Fruit fly (Drosophila melanogaster) whole organism, wandering third instar larva: ENCODE data around the gene CG33710.
A peak's percentile ranks its signal among the peaks of the same experiment; 100 is the strongest.

ENCODE experiments used
- Abd-B ChIP-seq: fragments of >200 bp; optimal IDR thresholded peaks from 2 replicates; lab custom pipeline; 2017; ENCODE audit warnings: missing biosample characterization, missing genetic modification characterization
- CG32264 ChIP-seq: fragments of 200-800 bp; sonication (Bioruptor generic); optimal IDR thresholded peaks from 2 replicates; lab custom pipeline; 2016; ENCODE audit warnings: missing biosample characterization, missing genetic modification characterization
- CrebA ChIP-seq: fragments of 200-800 bp; sonication (Bioruptor generic); optimal IDR thresholded peaks from 2 replicates; lab custom pipeline; 2016; ENCODE audit warnings: missing biosample characterization, mild to moderate bottlenecking, missing genetic modification characterization, borderline replicate concordance
- Dfd ChIP-seq: fragments of >200 bp; optimal IDR thresholded peaks from 2 replicates; lab custom pipeline; 2017; ENCODE audit warnings: missing biosample characterization, missing genetic modification characterization
- Dif ChIP-seq: fragments of 200-275, 200-300 bp; sonication (Bioruptor generic); optimal IDR thresholded peaks from 2 replicates; lab custom pipeline; 2018; ENCODE audit warnings: missing biosample characterization, missing genetic modification characterization; ENCODE audit not compliant: partially characterized antibody
- GATAd ChIP-seq: sonication (Bioruptor generic); optimal IDR thresholded peaks from 2 replicates; lab custom pipeline; 2016; ENCODE audit warnings: missing biosample characterization, missing genetic modification characterization
- HLH106 ChIP-seq: fragments of 200-800 bp; optimal IDR thresholded peaks from 3 replicates; lab custom pipeline; 2019; ENCODE audit warnings: missing biosample characterization, mild to moderate bottlenecking, missing genetic modification characterization, moderate library complexity
- Hr78 ChIP-seq: fragments of >200 bp; optimal IDR thresholded peaks from 2 replicates; lab custom pipeline; 2017; ENCODE audit warnings: missing biosample characterization, missing genetic modification characterization
- Hr83 ChIP-seq: fragments of 200-300 bp; sonication (Bioruptor generic); optimal IDR thresholded peaks from 2 replicates; lab custom pipeline; 2016; ENCODE audit warnings: missing biosample characterization, mild to moderate bottlenecking, missing genetic modification characterization, moderate library complexity; ENCODE audit not compliant: poor library complexity, severe bottlenecking
- Jra ChIP-seq: sonication (Bioruptor generic); optimal IDR thresholded peaks from 2 replicates; lab custom pipeline; 2016; ENCODE audit warnings: missing biosample characterization, missing genetic modification characterization
- Myc ChIP-seq: fragments of >200 bp; optimal IDR thresholded peaks from 2 replicates; lab custom pipeline; 2017
- N ChIP-seq: fragments of >200 bp; optimal IDR thresholded peaks from 2 replicates; lab custom pipeline; 2018; ENCODE audit warnings: missing biosample characterization, missing external identifiers, missing genetic modification characterization
- OdsH ChIP-seq: fragments of 200-800 bp; sonication (Bioruptor generic); optimal IDR thresholded peaks from 2 replicates; lab custom pipeline; 2016; ENCODE audit warnings: missing biosample characterization, mild to moderate bottlenecking, missing genetic modification characterization
- Rel ChIP-seq, 2 experiments: fragments of 200-800 bp; sonication (Bioruptor generic) in 1 of 2; optimal IDR thresholded peaks; 2 replicates in 1 of 2; 3 replicates in 1 of 2; lab custom pipeline; 2016 to 2019; ENCODE audit warnings: mild to moderate bottlenecking in 2 of 2, missing biosample characterization in 2 of 2, missing genetic modification characterization in 2 of 2, moderate library complexity in 1 of 2
- Sp1 ChIP-seq: fragments of 200-800 bp; sonication (Bioruptor generic); optimal IDR thresholded peaks from 3 replicates; lab custom pipeline; 2019; ENCODE audit warnings: missing biosample characterization, mild to moderate bottlenecking, missing genetic modification characterization, moderate library complexity
- Vsx2 ChIP-seq: fragments of 200-300, 225-300 bp; sonication (Bioruptor generic); optimal IDR thresholded peaks from 2 replicates; lab custom pipeline; 2018; ENCODE audit warnings: missing biosample characterization, missing genetic modification characterization; ENCODE audit not compliant: partially characterized antibody
- br ChIP-seq: fragments of 200-800 bp; sonication (Bioruptor generic); optimal IDR thresholded peaks from 2 replicates; lab custom pipeline; 2016; ENCODE audit warnings: missing biosample characterization, missing genetic modification characterization
- brk ChIP-seq: fragments of 200-800 bp; sonication (Bioruptor generic); optimal IDR thresholded peaks from 2 replicates; lab custom pipeline; 2016; ENCODE audit warnings: missing biosample characterization, mild to moderate bottlenecking, missing genetic modification characterization
- dl ChIP-seq, 2 experiments: fragments of 175-275, 200-275 bp in 1 of 2; fragments of 200-275 bp in 1 of 2; sonication (Bioruptor generic); optimal IDR thresholded peaks; lab custom pipeline; 2018; ENCODE audit warnings: mild to moderate bottlenecking in 2 of 2, missing biosample characterization in 2 of 2, missing genetic modification characterization in 2 of 2, moderate library complexity in 2 of 2; ENCODE audit not compliant: partially characterized antibody in 2 of 2, insufficient read depth in 1 of 2
- dsf ChIP-seq: sonication (Bioruptor generic); optimal IDR thresholded peaks from 2 replicates; lab custom pipeline; 2016; ENCODE audit warnings: missing biosample characterization, missing genetic modification characterization, borderline replicate concordance
- ey ChIP-seq: fragments of 200-800 bp; sonication (Bioruptor generic); optimal IDR thresholded peaks from 2 replicates; lab custom pipeline; 2016; ENCODE audit warnings: missing biosample characterization, missing genetic modification characterization
- foxo ChIP-seq, 2 experiments: fragments of 200-800 bp; sonication (Bioruptor generic); optimal IDR thresholded peaks; 2 replicates in 1 of 2; 3 replicates in 1 of 2; lab custom pipeline; 2016 to 2017; ENCODE audit warnings: missing biosample characterization in 2 of 2, missing genetic modification characterization in 2 of 2
- h ChIP-seq: fragments of 200-800 bp; sonication (Bioruptor generic); optimal IDR thresholded peaks from 3 replicates; lab custom pipeline; 2016; ENCODE audit warnings: missing biosample characterization, mild to moderate bottlenecking, missing genetic modification characterization
- jim ChIP-seq: fragments of 175-275, 200-325 bp; sonication (Bioruptor generic); optimal IDR thresholded peaks from 2 replicates; lab custom pipeline; 2016; ENCODE audit warnings: missing biosample characterization, mild to moderate bottlenecking, missing genetic modification characterization
- lola ChIP-seq: fragments of >200 bp; optimal IDR thresholded peaks from 2 replicates; lab custom pipeline; 2017; ENCODE audit warnings: missing biosample characterization, missing genetic modification characterization
- rgr ChIP-seq: fragments of 200-800 bp; sonication (Bioruptor generic); optimal IDR thresholded peaks from 3 replicates; lab custom pipeline; 2016; ENCODE audit warnings: missing biosample characterization, mild to moderate bottlenecking, missing genetic modification characterization
- sage ChIP-seq: fragments of 200-800 bp; sonication (Bioruptor generic); optimal IDR thresholded peaks from 2 replicates; lab custom pipeline; 2016; ENCODE audit warnings: missing biosample characterization, mild to moderate bottlenecking, missing genetic modification characterization
- sv ChIP-seq: fragments of 200-800 bp; sonication (Bioruptor generic); optimal IDR thresholded peaks from 3 replicates; lab custom pipeline; 2016; ENCODE audit warnings: missing biosample characterization, missing genetic modification characterization
- tai ChIP-seq: sonication (Bioruptor generic); optimal IDR thresholded peaks from 2 replicates; lab custom pipeline; 2016; ENCODE audit warnings: missing biosample characterization, missing genetic modification characterization
- usp ChIP-seq: fragments of >200 bp; optimal IDR thresholded peaks from 2 replicates; lab custom pipeline; 2017; ENCODE audit warnings: missing biosample characterization, missing genetic modification characterization

Gene CG33710

dm6 chr3L:19978088-19978487 lies 25.5 kb upstream of the CG33710 start:
- TF ChIP-seq Dif (GFP tag; lab: Kevin White, UChicago) (no peak), Vsx2 (no peak), jim (GFP tag; lab: Kevin White, UChicago) (no peak), lola (GFP tag; lab: Kevin White, UChicago) (no peak), tai (no peak), h (GFP tag; lab: Kevin White, UChicago) (no peak), Sp1 (no peak), N (GFP tag; lab: Kevin White, UChicago) (no peak), ey (GFP tag; lab: Kevin White, UChicago) (no peak), Myc (lab: Kevin White, UChicago) (no peak), GATAd (GFP tag; lab: Kevin White, UChicago) (no peak), dsf (GFP tag; lab: Kevin White, UChicago) (no peak), CrebA (GFP tag; lab: Kevin White, UChicago) (no peak), dl (GFP tag; optimal IDR thresholded peaks at IDR 0.05; lab: Kevin White, UChicago; ENCODE audit: insufficient read depth in 1 of 2, partially characterized antibody in 2 of 2) (no peak)
- TF ChIP-seq, all 38 proteins: peak for 0

- TF ChIP-seq Abd-B (GFP tag; lab: Kevin White, UChicago), result no peak
- TF ChIP-seq tai, result no peak
- TF ChIP-seq rgr (GFP tag; lab: Kevin White, UChicago), result no peak
- TF ChIP-seq Dfd (GFP tag; lab: Kevin White, UChicago), result no peak
- no peak for TF ChIP-seq CrebA (GFP tag; lab: Kevin White, UChicago)
Measured at dm6 chr3L:19968725-19969598, 16.4 kb upstream of the CG33710 start.

dm6 chr3L:19961805-19962204 lies 9.2 kb upstream of the CG33710 start:
- TF ChIP-seq OdsH (GFP tag; lab: Kevin White, UChicago) (no peak), rgr (GFP tag; lab: Kevin White, UChicago) (peak; percentile 7)

dm6 chr3L:19955699-19956098 lies 3.1 kb upstream of the CG33710 start, which contains the start of gene CG42263:
Gene CG42263, minus strand, starts transcription at chr3L:19955799.
- TF ChIP-seq CG32264 (GFP tag; lab: Kevin White, UChicago) (no peak), N (GFP tag; lab: Kevin White, UChicago) (no peak), tai (no peak), Hr78 (no peak), sage (GFP tag; lab: Kevin White, UChicago) (no peak), brk (GFP tag; lab: Kevin White, UChicago) (no peak), Vsx2 (no peak)
- TF ChIP-seq, all 38 proteins: peak for 0

dm6 chr3L:19954426-19954825 lies 1.8 kb upstream of the CG33710 start, which contains the start of gene CG42654:
Gene CG42654, minus strand, starts transcription at chr3L:19954526.
- TF ChIP-seq N (GFP tag; lab: Kevin White, UChicago), result no peak
- no peak for TF ChIP-seq HLH106 (tag; lab: Kevin White, UChicago)
- TF ChIP-seq Dif (GFP tag; lab: Kevin White, UChicago), result no peak
- TF ChIP-seq Myc (lab: Kevin White, UChicago), result no peak
- TF ChIP-seq CG32264 (GFP tag; lab: Kevin White, UChicago), result no peak
- no peak for TF ChIP-seq OdsH (GFP tag; lab: Kevin White, UChicago)
- TF ChIP-seq br, result no peak
- no peak for TF ChIP-seq sage (GFP tag; lab: Kevin White, UChicago)
- TF ChIP-seq h (GFP tag; lab: Kevin White, UChicago), result no peak
- no peak for TF ChIP-seq GATAd (GFP tag; lab: Kevin White, UChicago)
- no peak for TF ChIP-seq usp (GFP tag; lab: Kevin White, UChicago)
- TF ChIP-seq Vsx2, result no peak
- TF ChIP-seq Hr83, result no peak
- no peak for TF ChIP-seq foxo (GFP tag; optimal IDR thresholded peaks at IDR 0.05; lab: Kevin White, UChicago)
- TF ChIP-seq sv (GFP tag; lab: Kevin White, UChicago), result no peak
- TF ChIP-seq CrebA (GFP tag; lab: Kevin White, UChicago), result no peak
- no peak for TF ChIP-seq Rel (GFP tag; optimal IDR thresholded peaks at IDR 0.05; lab: Kevin White, UChicago)
- TF ChIP-seq Rel (tag; optimal IDR thresholded peaks at IDR 0.05; lab: Kevin White, UChicago), result no peak
- no peak for TF ChIP-seq Jra (GFP tag; lab: Kevin White, UChicago)
- no peak for TF ChIP-seq dsf (GFP tag; lab: Kevin White, UChicago)
